Worm (Caenorhabditis elegans) whole organism, L4 larva: ENCODE results near the gene cku-80.

ENCODE experiments used
- R02D3.7 ChIP-seq: fragments of 150-350 bp; sonication (generic microtip); optimal IDR thresholded peaks from 3 replicates; lab custom pipeline; 2014; ENCODE audit warnings: missing biosample characterization, missing genetic modification characterization
- ama-1 ChIP-seq: fragments of 150-350 bp; optimal IDR thresholded peaks from 2 replicates; lab custom pipeline; 2014; ENCODE audit warnings: inconsistent platforms, mixed read lengths
- dmd-6 ChIP-seq: fragments of 200-800 bp; sonication (Bioruptor generic); IDR thresholded peaks from 2 replicates; pipeline ENCODE4 v1.3.6; 2022; ENCODE audit warnings: missing genetic modification reagents, missing genetic modification characterization, missing compliant biosample characterization
- lin-29 ChIP-seq: fragments of 200-800 bp; sonication (Bioruptor generic); IDR thresholded peaks from 2 replicates; pipeline ENCODE4 v1.3.6; 2022; ENCODE audit warnings: missing genetic modification reagents, missing genetic modification characterization, missing compliant biosample characterization
- lin-39 ChIP-seq: fragments of 150-350 bp; optimal IDR thresholded peaks from 2 replicates; lab custom pipeline; 2014; ENCODE audit warnings: missing biosample characterization, missing genetic modification reagents, missing genetic modification characterization
- nhr-11 ChIP-seq: fragments of 150-350 bp; optimal IDR thresholded peaks from 2 replicates; lab custom pipeline; 2014; ENCODE audit warnings: missing biosample characterization, missing genetic modification characterization
- nhr-237 ChIP-seq: sonication (generic microtip); optimal IDR thresholded peaks from 2 replicates; lab custom pipeline; 2017; ENCODE audit warnings: missing biosample characterization, missing genetic modification characterization
- zag-1 ChIP-seq: fragments of 150-350 bp; optimal IDR thresholded peaks from 2 replicates; lab custom pipeline; 2014; ENCODE audit warnings: missing biosample characterization, missing genetic modification characterization

ce11 chrIII:4380835-4381234, 38.8 kb upstream of the cku-80 start:
- TF ChIP-seq ama-1 (lab: Kevin White, UChicago), result no peak
- no peak for TF ChIP-seq lin-39
- TF ChIP-seq lin-29 (GFP tag; lab: Robert Waterston, UW), result no peak
- no peak for TF ChIP-seq dmd-6 (GFP tag; lab: Robert Waterston, UW)
- TF ChIP-seq R02D3.7 (tag; lab: Kevin White, UChicago), result no peak
- TF ChIP-seq zag-1 (tag; lab: Kevin White, UChicago), result no peak
- no peak for TF ChIP-seq nhr-11 (tag; lab: Kevin White, UChicago)
- no peak for TF ChIP-seq nhr-237 (tag; lab: Kevin White, UChicago)
